Worm (Caenorhabditis elegans) whole organism, midembryonic: Measurements from ENCODE around the gene F15E6.10.

ENCODE experiments used
- T22C8.4 ChIP-seq: fragments of 200-800 bp; sonication (Bioruptor generic); IDR thresholded peaks from 2 replicates; pipeline ENCODE4 v1.3.6; 2022; ENCODE audit warnings: missing genetic modification characterization, missing compliant biosample characterization
- cog-1 ChIP-seq: sonication (generic microtip); optimal IDR thresholded peaks from 2 replicates; lab custom pipeline; 2016; ENCODE audit warnings: missing genetic modification characterization, missing compliant biosample characterization
- flt-1 ChIP-seq: fragments of 200-800 bp; sonication (Bioruptor generic); IDR thresholded peaks from 2 replicates; pipeline ENCODE4 v1.3.6; 2022; ENCODE audit warnings: missing genetic modification characterization, missing compliant biosample characterization
- klf-2 ChIP-seq: fragments of 200-800 bp; sonication (Bioruptor generic); conservative IDR thresholded peaks from 2 replicates; pipeline ENCODE4 v1.3.6; 2022; ENCODE audit warnings: missing genetic modification reagents, missing genetic modification characterization, missing compliant biosample characterization
- med-1 ChIP-seq: sonication (generic microtip); optimal IDR thresholded peaks from 2 replicates; lab custom pipeline; 2017; ENCODE audit warnings: missing genetic modification characterization, mild to moderate bottlenecking, missing compliant biosample characterization, antibody characterized with exemption, missing genetic modification reagents; ENCODE audit not compliant: insufficient read depth
- ztf-29 ChIP-seq: fragments of 200-800 bp; sonication (Bioruptor generic); IDR thresholded peaks from 2 replicates; pipeline ENCODE4 v1.3.6; 2022; ENCODE audit warnings: missing genetic modification reagents, missing genetic modification characterization, missing compliant biosample characterization

DNA sequence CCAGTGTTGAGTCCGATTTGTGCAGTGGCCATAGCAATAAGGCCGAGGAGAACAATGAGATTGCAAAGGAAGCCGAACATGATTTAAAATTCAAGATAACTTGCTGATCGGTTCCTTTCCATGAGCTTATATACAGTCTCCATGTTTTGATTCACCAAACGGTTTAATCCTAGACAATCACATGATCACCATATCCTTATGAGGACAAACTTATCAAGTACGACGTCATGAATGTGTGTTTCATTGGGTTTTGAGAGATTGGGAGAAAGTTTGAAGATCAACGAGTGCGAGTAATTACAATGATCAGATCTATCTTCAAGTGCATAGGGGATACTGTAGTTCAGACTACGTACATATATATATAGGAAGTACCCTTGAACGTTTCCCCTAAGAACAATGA lies 2.2 kb upstream of the F15E6.10 start, which contains the start of gene dct-7:
- no peak for TF ChIP-seq klf-2 (GFP tag; lab: Robert Waterston, UW)
- no peak for TF ChIP-seq T22C8.4 (GFP tag; lab: Robert Waterston, UW)
- TF ChIP-seq ztf-29 (GFP tag; lab: Robert Waterston, UW): no peak
- TF ChIP-seq med-1 (GFP tag; lab: Kevin White, UChicago): no peak
- TF ChIP-seq flt-1 (GFP tag; lab: Robert Waterston, UW): no peak
- TF ChIP-seq cog-1 (tag; lab: Kevin White, UChicago): no peak
